Worm (Caenorhabditis elegans) whole organism, L2 larva: ENCODE data around the gene crn-4.
A peak's percentile ranks its signal among the peaks of the same experiment; 100 is the strongest.

Experiments used
- C34F6.9 ChIP-seq: fragments of 150-350 bp; optimal IDR thresholded peaks from 2 replicates; lab custom pipeline; 2014; ENCODE audit warnings: missing biosample characterization, missing genetic modification characterization
- F13H6.1 ChIP-seq: sonication (generic microtip); optimal IDR thresholded peaks from 2 replicates; lab custom pipeline; 2016; ENCODE audit warnings: missing genetic modification characterization, missing compliant biosample characterization
- Y55F3AM.14 ChIP-seq: fragments of 200-800 bp; sonication (Bioruptor generic); optimal IDR thresholded peaks from 2 replicates; lab custom pipeline; 2018; ENCODE audit warnings: mild to moderate bottlenecking, missing genetic modification characterization, missing compliant biosample characterization
- ZK546.5 ChIP-seq: sonication (generic microtip); optimal IDR thresholded peaks from 2 replicates; lab custom pipeline; 2017; ENCODE audit warnings: missing biosample characterization, missing genetic modification characterization
- blmp-1 ChIP-seq: sonication (generic microtip); optimal IDR thresholded peaks from 2 replicates; lab custom pipeline; 2017; ENCODE audit warnings: missing genetic modification characterization, mild to moderate bottlenecking, missing compliant biosample characterization, antibody characterized with exemption, moderate library complexity; ENCODE audit not compliant: insufficient read depth
- ceh-16 ChIP-seq: fragments of 150-350 bp; optimal IDR thresholded peaks from 2 replicates; lab custom pipeline; 2014; ENCODE audit warnings: missing biosample characterization, missing genetic modification characterization
- ceh-82 ChIP-seq: fragments of 150-350 bp; optimal IDR thresholded peaks from 2 replicates; lab custom pipeline; 2014; ENCODE audit warnings: missing biosample characterization, missing genetic modification characterization
- crh-2 ChIP-seq: sonication (generic microtip); optimal IDR thresholded peaks from 2 replicates; lab custom pipeline; 2017; ENCODE audit warnings: missing biosample characterization, missing genetic modification characterization
- dmd-4 ChIP-seq: sonication (generic microtip); optimal IDR thresholded peaks from 2 replicates; lab custom pipeline; 2017; ENCODE audit warnings: missing biosample characterization, missing genetic modification characterization
- elt-1 ChIP-seq: fragments of 150-350 bp; optimal IDR thresholded peaks from 2 replicates; lab custom pipeline; 2014; ENCODE audit warnings: missing biosample characterization, missing genetic modification characterization
- elt-3 ChIP-seq: sonication (generic microtip); optimal IDR thresholded peaks from 2 replicates; lab custom pipeline; 2017; ENCODE audit warnings: missing biosample characterization, missing genetic modification characterization
- fos-1 ChIP-seq: fragments of 150-350 bp; optimal IDR thresholded peaks from 2 replicates; lab custom pipeline; 2014; ENCODE audit warnings: missing biosample characterization, missing genetic modification characterization
- lin-11 ChIP-seq: fragments of 150-350 bp; sonication (generic microtip); optimal IDR thresholded peaks from 2 replicates; lab custom pipeline; 2014; ENCODE audit warnings: missing biosample characterization, missing genetic modification characterization, inconsistent platforms, mixed read lengths
- lin-13 ChIP-seq: fragments of 150-350 bp; optimal IDR thresholded peaks from 2 replicates; lab custom pipeline; 2014; ENCODE audit warnings: missing biosample characterization, missing genetic modification reagents, missing genetic modification characterization
- lsy-2 ChIP-seq, 2 experiments: fragments of 150-350 bp in 1 of 2; sonication (generic microtip) in 1 of 2; optimal IDR thresholded peaks; 2 replicates each; lab custom pipeline; 2014 to 2017; ENCODE audit warnings: missing biosample characterization in 2 of 2, missing genetic modification characterization in 2 of 2
- mab-5 ChIP-seq: fragments of 150-350 bp; optimal IDR thresholded peaks from 2 replicates; lab custom pipeline; 2014; ENCODE audit warnings: missing biosample characterization, missing genetic modification characterization
- mbf-1 ChIP-seq: sonication (generic microtip); optimal IDR thresholded peaks from 2 replicates; lab custom pipeline; 2017; ENCODE audit warnings: missing biosample characterization, missing genetic modification characterization
- mdl-1 ChIP-seq, 2 experiments: fragments of 150-350 bp in 1 of 2; sonication (generic microtip) in 1 of 2; optimal IDR thresholded peaks; 2 replicates each; lab custom pipeline; 2017; ENCODE audit warnings: missing biosample characterization in 2 of 2, missing genetic modification characterization in 2 of 2
- nhr-10 ChIP-seq: sonication (generic microtip); optimal IDR thresholded peaks from 2 replicates; lab custom pipeline; 2017; ENCODE audit warnings: missing biosample characterization, missing genetic modification characterization
- nhr-12 ChIP-seq: fragments of 150-350 bp; optimal IDR thresholded peaks from 2 replicates; lab custom pipeline; 2014; ENCODE audit warnings: missing biosample characterization, missing genetic modification characterization
- nhr-129 ChIP-seq: fragments of 150-350 bp; optimal IDR thresholded peaks from 2 replicates; lab custom pipeline; 2014; ENCODE audit warnings: missing biosample characterization, missing genetic modification characterization
- nhr-21 ChIP-seq: fragments of 150-350 bp; optimal IDR thresholded peaks from 2 replicates; lab custom pipeline; 2014; ENCODE audit warnings: missing biosample characterization, missing genetic modification characterization
- nhr-237 ChIP-seq: fragments of 150-350 bp; optimal IDR thresholded peaks from 2 replicates; lab custom pipeline; 2014; ENCODE audit warnings: missing biosample characterization, missing genetic modification characterization
- nhr-25 ChIP-seq: fragments of 150-350 bp; sonication (generic microtip); optimal IDR thresholded peaks from 3 replicates; lab custom pipeline; 2014; ENCODE audit warnings: missing biosample characterization, missing genetic modification characterization
- nhr-6 ChIP-seq: fragments of 150-350 bp; optimal IDR thresholded peaks from 2 replicates; lab custom pipeline; 2014; ENCODE audit warnings: missing biosample characterization, missing genetic modification characterization
- nhr-77 ChIP-seq: fragments of 150-350 bp; optimal IDR thresholded peaks from 2 replicates; lab custom pipeline; 2014; ENCODE audit warnings: missing biosample characterization, missing genetic modification characterization
- peb-1 ChIP-seq: fragments of 150-350 bp; optimal IDR thresholded peaks from 2 replicates; lab custom pipeline; 2014; ENCODE audit warnings: missing biosample characterization, missing genetic modification characterization
- skn-1 ChIP-seq: sonication (generic microtip); optimal IDR thresholded peaks from 2 replicates; lab custom pipeline; 2017; ENCODE audit warnings: missing biosample characterization, missing genetic modification characterization
- sma-3 ChIP-seq: sonication (generic microtip); optimal IDR thresholded peaks from 2 replicates; lab custom pipeline; 2016; ENCODE audit warnings: missing genetic modification reagents, missing genetic modification characterization, missing compliant biosample characterization
- sma-9 ChIP-seq, 2 experiments: fragments of 150-350 bp in 1 of 2; sonication (generic microtip) in 1 of 2; optimal IDR thresholded peaks; 2 replicates each; lab custom pipeline; 2014 to 2016; ENCODE audit warnings: missing genetic modification characterization in 2 of 2, mild to moderate bottlenecking in 1 of 2, missing biosample characterization in 1 of 2, missing compliant biosample characterization in 1 of 2, missing genetic modification reagents in 1 of 2, moderate library complexity in 1 of 2
- unc-39 ChIP-seq: fragments of 150-350 bp; optimal IDR thresholded peaks from 2 replicates; lab custom pipeline; 2014; ENCODE audit warnings: missing biosample characterization, missing genetic modification characterization
- unc-55 ChIP-seq: fragments of 150-350 bp; sonication (generic microtip); optimal IDR thresholded peaks from 3 replicates; lab custom pipeline; 2014; ENCODE audit warnings: missing biosample characterization, missing genetic modification reagents, missing genetic modification characterization
- ztf-1 ChIP-seq: fragments of 200-800 bp; sonication (Bioruptor generic); conservative IDR thresholded peaks from 2 replicates; pipeline ENCODE4 v1.3.6; 2022; ENCODE audit warnings: missing genetic modification characterization, missing compliant biosample characterization
- ztf-11 ChIP-seq: sonication (generic microtip); optimal IDR thresholded peaks from 2 replicates; lab custom pipeline; 2017; ENCODE audit warnings: missing biosample characterization, missing genetic modification characterization
- ztf-4 ChIP-seq: fragments of 150-350 bp; optimal IDR thresholded peaks from 2 replicates; lab custom pipeline; 2014; ENCODE audit warnings: missing biosample characterization, missing genetic modification characterization

The crn-4 gene

DNA sequence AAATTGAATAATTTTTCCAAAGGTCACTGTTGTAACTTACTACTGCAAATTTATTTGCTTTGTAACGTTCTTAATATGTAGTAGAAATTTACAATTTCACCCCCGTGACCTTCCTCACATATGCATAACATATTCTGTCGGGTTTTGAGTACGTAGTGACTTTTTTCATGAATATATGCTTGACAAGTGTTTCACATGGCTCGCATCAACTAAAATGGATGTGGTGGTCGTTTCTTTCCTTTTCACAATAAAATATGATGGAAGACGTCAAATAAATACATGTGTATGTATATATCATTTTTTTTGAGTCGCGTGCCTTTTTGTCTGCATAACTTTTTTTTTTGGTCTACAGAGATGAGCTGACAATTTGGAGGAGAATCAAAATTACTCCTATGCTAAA lies 8.5 kb upstream of the crn-4 start:
- TF ChIP-seq F13H6.1 (tag; lab: Kevin White, UChicago) (no peak), sma-3 (no peak), unc-55 (GFP tag; lab: Kevin White, UChicago) (peak; percentile 36), skn-1 (no peak), mab-5 (peak; percentile 43)

DNA sequence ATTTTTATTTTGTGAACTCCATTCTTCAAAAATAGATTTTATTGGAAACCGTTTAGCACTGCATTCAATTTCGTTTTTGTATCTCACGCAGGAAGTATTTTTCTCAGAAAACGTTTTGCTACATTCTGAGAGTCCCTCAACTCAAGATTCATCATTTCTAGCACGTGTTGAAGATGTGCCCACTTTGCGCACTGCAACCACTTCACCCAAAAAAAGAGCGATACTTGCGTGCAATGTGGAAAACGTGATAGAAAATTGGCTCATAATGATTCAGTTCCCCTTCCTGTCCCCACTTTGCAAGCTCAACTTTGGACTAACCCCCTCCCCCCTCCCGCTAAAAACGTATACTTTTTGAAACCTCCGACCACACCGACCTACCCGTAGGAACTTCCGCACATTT lies 7.2 kb upstream of the crn-4 start:
- TF ChIP-seq Y55F3AM.14 (GFP tag; lab: Kevin White, UChicago) (no peak), mdl-1 (tag; optimal IDR thresholded peaks at IDR 0.05; lab: Kevin White, UChicago) (peak in 1 of 2 experiments; percentile 7), nhr-25 (tag; lab: Kevin White, UChicago) (no peak), nhr-237 (tag; lab: Kevin White, UChicago) (no peak), sma-9 (GFP tag; optimal IDR thresholded peaks at IDR 0.05; lab: Kevin White, UChicago) (no peak), sma-9 (tag; optimal IDR thresholded peaks at IDR 0.05; lab: Kevin White, UChicago) (no peak), lin-13 (GFP tag; lab: Kevin White, UChicago) (no peak), nhr-21 (tag; lab: Kevin White, UChicago) (no peak), lin-11 (no peak), ceh-16 (tag; lab: Kevin White, UChicago) (no peak)
- TF ChIP-seq, all 48 proteins: peak for 1

DNA sequence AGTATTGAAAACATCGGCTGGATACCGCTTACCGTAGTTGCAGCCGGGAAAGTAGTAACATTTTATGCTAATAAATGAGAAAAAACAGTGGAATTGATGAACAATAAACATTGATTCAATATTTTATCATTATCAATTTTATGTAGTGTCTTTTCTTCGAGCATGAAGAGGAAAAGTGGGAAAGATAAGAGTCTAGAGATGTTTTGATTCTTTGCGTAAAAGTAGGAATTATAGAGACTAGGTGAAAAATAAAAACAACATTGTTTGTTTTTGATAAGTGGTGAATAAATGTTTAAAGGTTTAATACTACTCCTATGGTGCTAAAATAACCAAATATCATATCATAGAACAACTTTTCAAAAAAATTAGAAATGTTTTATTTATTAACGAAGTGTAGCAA lies 4.5 kb upstream of the crn-4 start:
- TF ChIP-seq fos-1 (tag; lab: Kevin White, UChicago) (peak; percentile 20), Y55F3AM.14 (GFP tag; lab: Kevin White, UChicago) (no peak)

DNA sequence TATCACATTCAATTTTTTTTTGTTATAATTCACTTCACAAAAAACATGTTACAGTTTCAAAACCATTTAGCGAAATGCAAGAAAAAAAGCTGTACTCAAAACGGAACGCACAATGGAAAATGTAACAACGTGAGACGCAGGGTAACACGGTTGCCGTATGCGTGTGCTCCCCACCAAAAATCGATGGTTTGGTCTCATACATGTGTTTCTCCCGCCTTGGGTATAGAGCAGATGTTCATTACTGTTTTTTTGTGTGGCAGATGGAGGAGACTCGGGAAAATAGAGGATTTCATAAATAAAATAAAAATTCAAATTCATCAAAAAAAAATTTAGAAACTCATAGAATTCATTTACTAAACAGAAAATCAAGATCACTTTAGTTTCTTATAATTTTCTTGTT lies 3.1 kb upstream of the crn-4 start, which contains the start of gene AH9.3:
Gene AH9.3 (minus strand): TSS at position 101 of the 400 bp plus-strand sequence.
- no peak for TF ChIP-seq nhr-6 (tag; lab: Kevin White, UChicago)
- no peak for TF ChIP-seq Y55F3AM.14 (GFP tag; lab: Kevin White, UChicago)
- no peak for TF ChIP-seq crh-2 (tag; lab: Kevin White, UChicago)
- TF ChIP-seq unc-39 (tag; lab: Kevin White, UChicago), result no peak
- TF ChIP-seq nhr-10 (tag; lab: Kevin White, UChicago), result no peak
- TF ChIP-seq elt-3 (tag; lab: Kevin White, UChicago), result no peak
- no peak for TF ChIP-seq peb-1 (tag; lab: Kevin White, UChicago)
- TF ChIP-seq mdl-1 (tag; optimal IDR thresholded peaks at IDR 0.05; lab: Kevin White, UChicago), result no peak
- TF ChIP-seq lsy-2 (tag; optimal IDR thresholded peaks at IDR 0.05; lab: Kevin White, UChicago), result no peak

DNA sequence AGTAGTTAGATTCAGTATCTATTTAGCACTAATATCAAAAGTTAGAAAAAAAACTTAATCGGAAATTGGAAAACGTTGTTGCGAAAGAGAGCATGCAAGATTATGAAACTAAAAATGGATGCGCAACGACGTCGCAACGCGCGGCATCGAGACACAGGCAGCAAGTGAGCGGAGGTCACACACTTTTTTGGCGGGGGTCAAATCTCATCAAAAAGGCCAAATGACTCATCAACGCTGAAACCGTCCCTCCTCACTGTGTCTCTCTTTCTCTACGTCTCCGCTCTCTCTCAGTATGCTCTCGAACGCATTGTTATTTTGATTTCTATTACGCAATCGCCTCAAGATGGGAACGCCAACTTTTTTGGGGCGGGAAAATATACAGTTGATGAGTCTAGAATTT lies 503 bp upstream of the crn-4 start:
- peak; percentile 24 for TF ChIP-seq nhr-129
- peak; percentile 70 for TF ChIP-seq fos-1 (tag; lab: Kevin White, UChicago)
- no peak for TF ChIP-seq nhr-77
- TF ChIP-seq F13H6.1 (tag; lab: Kevin White, UChicago), result peak; percentile 5
- peak; percentile 6 for TF ChIP-seq unc-55 (GFP tag; lab: Kevin White, UChicago)

DNA sequence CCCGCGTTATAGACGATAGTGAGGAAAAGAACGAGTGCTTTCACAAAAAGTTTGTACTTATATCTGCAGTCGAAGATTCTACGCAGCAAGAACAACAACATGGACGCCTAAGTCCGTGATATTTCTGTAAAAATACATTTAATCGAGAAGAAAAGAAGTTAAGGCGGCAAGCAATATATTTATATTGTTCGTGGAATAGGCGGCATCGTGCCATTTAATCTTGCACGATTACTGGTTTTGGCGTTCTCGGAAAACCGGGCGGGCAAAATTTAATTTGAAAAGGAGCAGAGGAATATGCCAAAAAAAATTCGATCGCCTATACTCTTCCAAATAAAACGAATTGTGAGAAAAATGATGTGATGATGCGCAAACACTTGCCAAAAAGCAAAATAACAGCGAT lies 11.0 kb downstream of the crn-4 start, which contains the start of gene AH9.1:
Gene AH9.1 (minus strand): TSS at position 101 of the 400 bp plus-strand sequence.
- TF ChIP-seq C34F6.9 (tag; lab: Kevin White, UChicago) (no peak), mbf-1 (tag; lab: Kevin White, UChicago) (no peak), ztf-11 (no peak), nhr-12 (no peak), ztf-4 (tag; lab: Kevin White, UChicago) (no peak), lin-11 (no peak), nhr-6 (tag; lab: Kevin White, UChicago) (no peak), unc-39 (tag; lab: Kevin White, UChicago) (no peak), lin-13 (GFP tag; lab: Kevin White, UChicago) (no peak), ceh-82 (tag; lab: Kevin White, UChicago) (no peak), ztf-1 (GFP tag; lab: Robert Waterston, UW) (no peak), crh-2 (tag; lab: Kevin White, UChicago) (no peak), dmd-4 (tag; lab: Kevin White, UChicago) (no peak), nhr-129 (no peak), blmp-1 (tag; lab: Kevin White, UChicago) (no peak), ZK546.5 (tag; lab: Kevin White, UChicago) (no peak), elt-1 (tag; lab: Kevin White, UChicago) (no peak)
